Fruit fly (Drosophila melanogaster): ENCODE data around the gene Elys.

Gene Elys

dm6 chrX:19683040-19683875, 31.2 kb downstream of the Elys start, which contains the start of the genes dome and Ubqn (continued):
- no peak for TF ChIP-seq Ptx1 (GFP tag; IDR thresholded peaks at IDR 0.05)
- no peak for TF ChIP-seq insv (GFP tag; optimal IDR thresholded peaks at IDR 0.05)
- TF ChIP-seq CkIIα-i1 (GFP tag; IDR thresholded peaks at IDR 0.05) = no peak
- TF ChIP-seq CG15601 (tag; optimal IDR thresholded peaks at IDR 0.05) = peak; percentile 36
- peak; percentile 72 for TF ChIP-seq sens (GFP tag)
- TF ChIP-seq row (GFP tag; IDR thresholded peaks at IDR 0.05) = peak; percentile 56
- TF ChIP-seq Nf-YB (GFP tag; optimal IDR thresholded peaks at IDR 0.05) = peak; percentile 4
- TF ChIP-seq Ssrp (tag; optimal IDR thresholded peaks at IDR 0.05) = no peak
- no peak for TF ChIP-seq pfk (GFP tag; optimal IDR thresholded peaks at IDR 0.05)
- TF ChIP-seq bcd (GFP tag; optimal IDR thresholded peaks at IDR 0.05) = no peak
- TF ChIP-seq CG7357 (GFP tag; IDR thresholded peaks at IDR 0.05) = no peak
- TF ChIP-seq zen2 (GFP tag; IDR thresholded peaks at IDR 0.05; ENCODE audit: partially characterized antibody) = peak; percentile 68
- peak; percentile 86 for TF ChIP-seq Dref (GFP tag; IDR thresholded peaks at IDR 0.05)
- TF ChIP-seq inv (GFP tag; IDR thresholded peaks at IDR 0.05; ENCODE audit: partially characterized antibody) = peak; percentile 93
- TF ChIP-seq CG8924 (tag; optimal IDR thresholded peaks at IDR 0.05) = peak; percentile 36
- TF ChIP-seq bab2 (GFP tag; optimal IDR thresholded peaks at IDR 0.05) = no peak
- TF ChIP-seq Bteb2 (GFP tag; optimal IDR thresholded peaks at IDR 0.05) = no peak
- TF ChIP-seq Spps (tag; optimal IDR thresholded peaks at IDR 0.05) = no peak
- TF ChIP-seq sima (GFP tag; optimal IDR thresholded peaks at IDR 0.05) = no peak
- TF ChIP-seq hth (optimal IDR thresholded peaks at IDR 0.05) = no peak
- no peak for TF ChIP-seq NK7.1 (GFP tag; optimal IDR thresholded peaks at IDR 0.05)
- no peak for TF ChIP-seq dimm (GFP tag; IDR thresholded peaks at IDR 0.05)
- TF ChIP-seq Mad (GFP tag; optimal IDR thresholded peaks at IDR 0.05) = no peak
- no peak for TF ChIP-seq sens-2 (GFP tag; IDR thresholded peaks at IDR 0.05)
- no peak; the same call in 1 of the 2 replicates for TF ChIP-seq CG9932 (GFP tag; IDR thresholded peaks at IDR 0.05)
- no peak for TF ChIP-seq br (optimal IDR thresholded peaks at IDR 0.05)
- TF ChIP-seq ttk (GFP tag; IDR thresholded peaks at IDR 0.05) = no peak
- TF ChIP-seq CG11247 (GFP tag; IDR thresholded peaks at IDR 0.05) = no peak
- TF ChIP-seq Xbp1 (GFP tag; optimal IDR thresholded peaks at IDR 0.05) = no peak
- no peak for TF ChIP-seq CG16815 (GFP tag; optimal IDR thresholded peaks at IDR 0.05)
- TF ChIP-seq dpn (GFP tag; optimal IDR thresholded peaks at IDR 0.05) = peak in 1 of 2 experiments; percentile 30
- no peak for TF ChIP-seq tin (GFP tag; optimal IDR thresholded peaks at IDR 0.05)
- TF ChIP-seq CG12104 (GFP tag; optimal IDR thresholded peaks at IDR 0.05) = no peak
- TF ChIP-seq Sin3A (optimal IDR thresholded peaks at IDR 0.05) = peak; percentile 100
- TF ChIP-seq D19A (tag; optimal IDR thresholded peaks at IDR 0.05) = no peak
- TF ChIP-seq kah (GFP tag; optimal IDR thresholded peaks at IDR 0.05) = peak; percentile 33
- no peak; the same call in 1 of the 2 replicates for TF ChIP-seq vvl (GFP tag; IDR thresholded peaks at IDR 0.05)
- peak; percentile 22 for TF ChIP-seq CG12236 (GFP tag; optimal IDR thresholded peaks at IDR 0.05)
- TF ChIP-seq CG7928 (GFP tag; optimal IDR thresholded peaks at IDR 0.05) = peak; percentile 94
- TF ChIP-seq pho (GFP tag; optimal IDR thresholded peaks at IDR 0.05) = peak; percentile 13
- TF ChIP-seq CG2129 (GFP tag; IDR thresholded peaks at IDR 0.05; ENCODE audit: partially characterized antibody) = peak; percentile 56; the same call in 1 of the 2 replicates
- peak; percentile 93 for TF ChIP-seq nerfin-2 (GFP tag; IDR thresholded peaks at IDR 0.05; ENCODE audit: partially characterized antibody)
- no peak for TF ChIP-seq pum (GFP tag; optimal IDR thresholded peaks at IDR 0.05)
- TF ChIP-seq CG1647 (GFP tag; optimal IDR thresholded peaks at IDR 0.05) = no peak
- peak; percentile 24 for TF ChIP-seq CG4424 (GFP tag; optimal IDR thresholded peaks at IDR 0.05)
- no peak for TF ChIP-seq lov (optimal IDR thresholded peaks at IDR 0.05)
- TF ChIP-seq lov (GFP tag; IDR thresholded peaks at IDR 0.05) = no peak
- no peak for TF ChIP-seq Fer3 (tag; optimal IDR thresholded peaks at IDR 0.05)
- TF ChIP-seq gfzf (GFP tag; optimal IDR thresholded peaks at IDR 0.05) = peak; percentile 74
- TF ChIP-seq CG10543 (GFP tag; optimal IDR thresholded peaks at IDR 0.05) = peak; percentile 77
- TF ChIP-seq ash1 (GFP tag; optimal IDR thresholded peaks at IDR 0.05) = no peak

Measured in whole organism, embryonic.